Worm (Caenorhabditis elegans) whole organism, midembryonic: ENCODE measurements around the gene K10D2.8.
A peak's percentile ranks its signal among the peaks of the same experiment; 100 is the strongest.

Experiments used
- T22C8.4 ChIP-seq: fragments of 200-800 bp; sonication (Bioruptor generic); IDR thresholded peaks from 2 replicates; pipeline ENCODE4 v1.3.6; 2022; ENCODE audit warnings: missing genetic modification characterization, missing compliant biosample characterization
- cog-1 ChIP-seq: sonication (generic microtip); optimal IDR thresholded peaks from 2 replicates; lab custom pipeline; 2016; ENCODE audit warnings: missing genetic modification characterization, missing compliant biosample characterization
- flt-1 ChIP-seq: fragments of 200-800 bp; sonication (Bioruptor generic); IDR thresholded peaks from 2 replicates; pipeline ENCODE4 v1.3.6; 2022; ENCODE audit warnings: missing genetic modification characterization, missing compliant biosample characterization
- klf-2 ChIP-seq: fragments of 200-800 bp; sonication (Bioruptor generic); conservative IDR thresholded peaks from 2 replicates; pipeline ENCODE4 v1.3.6; 2022; ENCODE audit warnings: missing genetic modification reagents, missing genetic modification characterization, missing compliant biosample characterization
- med-1 ChIP-seq: sonication (generic microtip); optimal IDR thresholded peaks from 2 replicates; lab custom pipeline; 2017; ENCODE audit warnings: missing genetic modification characterization, mild to moderate bottlenecking, missing compliant biosample characterization, antibody characterized with exemption, missing genetic modification reagents; ENCODE audit not compliant: insufficient read depth
- ref-1 ChIP-seq: fragments of 200-800 bp; sonication (Bioruptor generic); conservative IDR thresholded peaks from 2 replicates; pipeline ENCODE4 v1.3.6; 2022; ENCODE audit warnings: missing genetic modification reagents, missing genetic modification characterization, missing compliant biosample characterization
- tab-1 ChIP-seq: fragments of 200-800 bp; sonication (Bioruptor generic); IDR thresholded peaks from 2 replicates; pipeline ENCODE4 v1.3.6; 2022; ENCODE audit warnings: missing genetic modification characterization, missing compliant biosample characterization
- ztf-23 ChIP-seq: fragments of 200-800 bp; sonication (Bioruptor generic); IDR thresholded peaks from 2 replicates; pipeline ENCODE4 v1.3.6; 2022; ENCODE audit warnings: missing genetic modification reagents, missing genetic modification characterization, missing compliant biosample characterization
- ztf-29 ChIP-seq: fragments of 200-800 bp; sonication (Bioruptor generic); IDR thresholded peaks from 2 replicates; pipeline ENCODE4 v1.3.6; 2022; ENCODE audit warnings: missing genetic modification reagents, missing genetic modification characterization, missing compliant biosample characterization

K10D2.8 gene

ce11 chrIII:5181641-5182040 lies 6.9 kb upstream of the K10D2.8 start:
- no peak for TF ChIP-seq ztf-29 (GFP tag; lab: Robert Waterston, UW)
- TF ChIP-seq med-1 (GFP tag; lab: Kevin White, UChicago): no peak
- TF ChIP-seq ref-1: no peak
- TF ChIP-seq ztf-23: no peak
- TF ChIP-seq flt-1 (GFP tag; lab: Robert Waterston, UW): no peak
- TF ChIP-seq T22C8.4: no peak
- no peak for TF ChIP-seq klf-2 (GFP tag; lab: Robert Waterston, UW)
- no peak for TF ChIP-seq tab-1 (GFP tag; lab: Robert Waterston, UW)
- no peak for TF ChIP-seq cog-1 (tag; lab: Kevin White, UChicago)

ce11 chrIII:5183372-5183771 lies 5.2 kb upstream of the K10D2.8 start:
- TF ChIP-seq med-1 (GFP tag; lab: Kevin White, UChicago) (no peak), ztf-23 (no peak), T22C8.4 (no peak)

- TF ChIP-seq ztf-29 (GFP tag; lab: Robert Waterston, UW) (no peak), T22C8.4 (no peak), med-1 (GFP tag; lab: Kevin White, UChicago) (no peak), ztf-23 (no peak), klf-2 (GFP tag; lab: Robert Waterston, UW) (no peak), flt-1 (GFP tag; lab: Robert Waterston, UW) (no peak), ref-1 (no peak), cog-1 (tag; lab: Kevin White, UChicago) (no peak), tab-1 (GFP tag; lab: Robert Waterston, UW) (no peak)
These were observed 2.9 kb upstream of the K10D2.8 start, which contains the start of gene pup-2 for ce11 chrIII:5185620-5186019. TSS of gene pup-2 (plus strand) at chrIII:5185920.

- TF ChIP-seq med-1 (GFP tag; lab: Kevin White, UChicago) (no peak), flt-1 (GFP tag; lab: Robert Waterston, UW) (peak; percentile 37; the same call in 1 of the 2 replicates)
These were observed 1.7 kb downstream of the K10D2.8 start for ce11 chrIII:5190179-5190578.

ce11 chrIII:5190671-5191174 lies 2.2 kb downstream of the K10D2.8 start, which contains the start of gene hira-1:
TSS of gene hira-1 (plus strand) at chrIII:5191124.
- no peak for TF ChIP-seq ztf-29 (GFP tag; lab: Robert Waterston, UW)
- no peak for TF ChIP-seq T22C8.4
- no peak for TF ChIP-seq tab-1 (GFP tag; lab: Robert Waterston, UW)
- TF ChIP-seq klf-2 (GFP tag; lab: Robert Waterston, UW): no peak
- TF ChIP-seq med-1 (GFP tag; lab: Kevin White, UChicago): no peak
- no peak for TF ChIP-seq cog-1 (tag; lab: Kevin White, UChicago)
- no peak for TF ChIP-seq flt-1 (GFP tag; lab: Robert Waterston, UW)
- TF ChIP-seq ref-1: no peak
- TF ChIP-seq ztf-23: no peak

- TF ChIP-seq ztf-23 (no peak), flt-1 (GFP tag; lab: Robert Waterston, UW) (no peak), T22C8.4 (no peak)
These were observed 4.7 kb downstream of the K10D2.8 start for ce11 chrIII:5193266-5193665.

- no peak for TF ChIP-seq ref-1
- TF ChIP-seq T22C8.4: 0 out of 2 replicates have a peak, but pooled peaks have one; percentile 23
These were observed 7.2 kb downstream of the K10D2.8 start, which contains the start of gene moc-6 for ce11 chrIII:5195690-5196089. TSS of gene moc-6 (plus strand) at chrIII:5195990.

ce11 chrIII:5196298-5197045 lies 7.9 kb downstream of the K10D2.8 start:
- TF ChIP-seq ref-1 (no peak), T22C8.4 (no peak), tab-1 (GFP tag; lab: Robert Waterston, UW) (no peak), ztf-29 (GFP tag; lab: Robert Waterston, UW) (no peak), cog-1 (tag; lab: Kevin White, UChicago) (no peak), ztf-23 (no peak), flt-1 (GFP tag; lab: Robert Waterston, UW) (no peak), med-1 (GFP tag; lab: Kevin White, UChicago) (no peak), klf-2 (GFP tag; lab: Robert Waterston, UW) (no peak)

ce11 chrIII:5199577-5199976 lies 11.1 kb downstream of the K10D2.8 start, which contains the start of gene emb-8:
TSS of gene emb-8 (minus strand) at chrIII:5199677.
- no peak for TF ChIP-seq ztf-23
- TF ChIP-seq ztf-29 (GFP tag; lab: Robert Waterston, UW): no peak
- no peak for TF ChIP-seq cog-1 (tag; lab: Kevin White, UChicago)
- no peak for TF ChIP-seq flt-1 (GFP tag; lab: Robert Waterston, UW)
- TF ChIP-seq tab-1 (GFP tag; lab: Robert Waterston, UW): no peak
- no peak for TF ChIP-seq klf-2 (GFP tag; lab: Robert Waterston, UW)
- TF ChIP-seq ref-1: no peak
- no peak for TF ChIP-seq T22C8.4
- TF ChIP-seq med-1 (GFP tag; lab: Kevin White, UChicago): no peak

- TF ChIP-seq tab-1 (GFP tag; lab: Robert Waterston, UW) (no peak), med-1 (GFP tag; lab: Kevin White, UChicago) (no peak), cog-1 (tag; lab: Kevin White, UChicago) (no peak), T22C8.4 (no peak), ref-1 (no peak), ztf-29 (GFP tag; lab: Robert Waterston, UW) (no peak), flt-1 (GFP tag; lab: Robert Waterston, UW) (no peak), ztf-23 (no peak), klf-2 (GFP tag; lab: Robert Waterston, UW) (no peak)
These were observed 11.8 kb downstream of the K10D2.8 start for ce11 chrIII:5200349-5200748.
